Worm (Caenorhabditis elegans) whole organism, mixed stage, embryonic: ENCODE results near the gene sknr-1.

Experiments
- M03D4.4 ChIP-seq: sonication (generic microtip); optimal IDR thresholded peaks from 2 replicates; lab custom pipeline; 2017; ENCODE audit warnings: mild to moderate bottlenecking, missing genetic modification characterization, missing compliant biosample characterization
- lin-32 ChIP-seq: fragments of 200-800 bp; sonication (Bioruptor generic); optimal IDR thresholded peaks from 2 replicates; lab custom pipeline; 2018; ENCODE audit warnings: mild to moderate bottlenecking, missing genetic modification characterization, missing compliant biosample characterization
- pha-4 ChIP-seq: fragments of 150-350 bp; optimal IDR thresholded peaks from 2 replicates; lab custom pipeline; 2018; ENCODE audit warnings: missing biosample characterization, missing genetic modification reagents, missing genetic modification characterization
- snpc-4 ChIP-seq: fragments of 150-350 bp; optimal IDR thresholded peaks from 2 replicates; lab custom pipeline; 2014; ENCODE audit warnings: missing biosample characterization, missing genetic modification characterization

DNA sequence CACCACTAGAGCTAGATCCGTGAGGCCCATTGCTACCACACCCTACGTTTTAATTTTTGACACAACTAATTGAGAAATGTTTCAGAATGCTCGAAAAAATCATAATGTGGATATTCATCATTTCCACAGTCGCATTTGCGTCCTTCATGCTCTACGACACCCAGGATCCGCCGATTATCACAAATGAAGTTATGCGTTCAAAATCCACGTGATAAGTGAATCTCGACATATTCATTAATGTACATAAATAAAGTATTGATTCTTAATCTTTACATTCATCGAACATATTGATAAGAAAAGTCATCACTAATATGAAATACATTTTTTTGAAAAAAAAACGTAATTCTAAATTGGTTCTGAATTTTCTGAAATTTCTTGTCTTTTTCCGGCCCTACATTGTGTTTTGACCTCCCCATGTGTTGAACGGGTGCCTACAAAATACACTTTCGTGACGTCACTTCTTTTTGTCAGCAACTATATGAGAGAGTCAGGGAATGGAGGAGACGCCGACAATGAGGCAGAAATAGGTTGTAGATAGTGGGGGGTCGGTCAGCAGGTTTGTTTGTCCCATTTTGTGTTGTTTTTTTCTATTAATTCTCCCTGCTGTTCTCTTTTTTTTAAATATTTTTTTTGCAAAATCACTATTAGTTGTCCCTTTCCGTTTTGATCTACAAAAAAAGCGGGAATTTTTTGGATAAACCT is 10.1 kb downstream of the sknr-1 start, which contains the start of gene F53E10.1:
- TF ChIP-seq snpc-4 (tag; lab: Kevin White, UChicago) = no peak
- no peak for TF ChIP-seq pha-4
- TF ChIP-seq lin-32 = no peak
- TF ChIP-seq M03D4.4 (tag; lab: Kevin White, UChicago) = no peak
